Fruit fly (Drosophila melanogaster): ENCODE results near the gene CecA2.

The CecA2 gene

dm6 chr3R:30205946-30206345 lies 6.0 kb upstream of the CecA2 start (continued):
- TF ChIP-seq nau (GFP tag; optimal IDR thresholded peaks at IDR 0.05) = peak; percentile 2
- TF ChIP-seq Lhr (GFP tag; optimal IDR thresholded peaks at IDR 0.05) = no peak
- peak; percentile 90 for TF ChIP-seq E2f2 (GFP tag; IDR thresholded peaks at IDR 0.05)
- no peak for TF ChIP-seq pum (GFP tag; optimal IDR thresholded peaks at IDR 0.05)
- no peak for TF ChIP-seq ind (GFP tag; optimal IDR thresholded peaks at IDR 0.05)
- peak; percentile 73 for TF ChIP-seq cwo (GFP tag; optimal IDR thresholded peaks at IDR 0.05)
- peak; percentile 12 for TF ChIP-seq sens (GFP tag)
- TF ChIP-seq MESR4 (GFP tag; optimal IDR thresholded peaks at IDR 0.05) = no peak
- peak in 1 of 2 experiments; percentile 61 for TF ChIP-seq eve (GFP tag; optimal IDR thresholded peaks at IDR 0.05)
- no peak for TF ChIP-seq cato (GFP tag; optimal IDR thresholded peaks at IDR 0.05; ENCODE audit: borderline replicate concordance)
- TF ChIP-seq sisA (GFP tag; IDR thresholded peaks at IDR 0.05) = no peak
- TF ChIP-seq Mrtf (GFP tag; IDR thresholded peaks at IDR 0.05) = no peak
- TF ChIP-seq CG6765 (GFP tag; optimal IDR thresholded peaks at IDR 0.05) = no peak
- peak; percentile 5; the same call in 1 of the 2 replicates for TF ChIP-seq CG13287 (GFP tag; IDR thresholded peaks at IDR 0.05; ENCODE audit: partially characterized antibody)
- no peak for TF ChIP-seq Hand (GFP tag; optimal IDR thresholded peaks at IDR 0.05)
- no peak for TF ChIP-seq CHES-1-like (GFP tag; optimal IDR thresholded peaks at IDR 0.05)
- no peak for TF ChIP-seq CG16813 (GFP tag; IDR thresholded peaks at IDR 0.05; ENCODE audit: partially characterized antibody)
- no peak for TF ChIP-seq CG6175 (GFP tag; IDR thresholded peaks at IDR 0.05)
- no peak for TF ChIP-seq CG4360 (GFP tag; IDR thresholded peaks at IDR 0.05)
- TF ChIP-seq CG17361 (GFP tag; IDR thresholded peaks at IDR 0.05) = no peak
- TF ChIP-seq D (optimal IDR thresholded peaks at IDR 0.05) = no peak
- TF ChIP-seq D (GFP tag; optimal IDR thresholded peaks at IDR 0.05) = no peak
- TF ChIP-seq Hr51 (GFP tag; optimal IDR thresholded peaks at IDR 0.05) = peak in 1 of 2 experiments; percentile 54
- no peak for TF ChIP-seq Aef1 (GFP tag; IDR thresholded peaks at IDR 0.05)
- no peak for TF ChIP-seq ase (GFP tag; IDR thresholded peaks at IDR 0.05)
- peak; percentile 13 for TF ChIP-seq sug (tag; optimal IDR thresholded peaks at IDR 0.05)
- no peak for TF ChIP-seq CG17912 (GFP tag; optimal IDR thresholded peaks at IDR 0.05)
- no peak for TF ChIP-seq her (GFP tag; optimal IDR thresholded peaks at IDR 0.05)
- TF ChIP-seq YL-1 (GFP tag; optimal IDR thresholded peaks at IDR 0.05) = no peak
- peak; percentile 19 for TF ChIP-seq pzg (GFP tag; optimal IDR thresholded peaks at IDR 0.05)
- no peak for TF ChIP-seq CG34422 (GFP tag; IDR thresholded peaks at IDR 0.05)
- no peak for TF ChIP-seq CoRest (tag; optimal IDR thresholded peaks at IDR 0.05)
- peak; percentile 35; the same call in 1 of the 2 replicates for TF ChIP-seq vvl (GFP tag; IDR thresholded peaks at IDR 0.05)
- TF ChIP-seq CG3065 (GFP tag; optimal IDR thresholded peaks at IDR 0.05) = no peak
- TF ChIP-seq vfl (GFP tag; optimal IDR thresholded peaks at IDR 0.05) = no peak
- no peak for TF ChIP-seq sna (GFP tag; IDR thresholded peaks at IDR 0.05; ENCODE audit: partially characterized antibody)
- no peak for TF ChIP-seq Sin3A (optimal IDR thresholded peaks at IDR 0.05)
- peak; percentile 72 for TF ChIP-seq CG11504 (tag; optimal IDR thresholded peaks at IDR 0.05)
- TF ChIP-seq NFAT (GFP tag; IDR thresholded peaks at IDR 0.05) = no peak
- peak; percentile 18 for TF ChIP-seq Nf-YC (tag; optimal IDR thresholded peaks at IDR 0.05)
- TF ChIP-seq CkIIα-i1 (GFP tag; IDR thresholded peaks at IDR 0.05) = no peak
- TF ChIP-seq Oaz (GFP tag; IDR thresholded peaks at IDR 0.05) = no peak
- peak; percentile 18; the same call in 1 of the 3 replicates for TF ChIP-seq ci (GFP tag; IDR thresholded peaks at IDR 0.05)
- TF ChIP-seq chinmo (GFP tag; IDR thresholded peaks at IDR 0.05; ENCODE audit: partially characterized antibody) = peak; percentile 29; the same call in 1 of the 4 replicates
- TF ChIP-seq CG34376 (GFP tag; optimal IDR thresholded peaks at IDR 0.05) = no peak
- no peak for TF ChIP-seq CG43689 (GFP tag; IDR thresholded peaks at IDR 0.05)
- TF ChIP-seq NC2β (GFP tag; optimal IDR thresholded peaks at IDR 0.05) = no peak
- TF ChIP-seq tio (GFP tag; optimal IDR thresholded peaks at IDR 0.05) = no peak
- no peak for TF ChIP-seq Blimp-1 (GFP tag; optimal IDR thresholded peaks at IDR 0.05)
- TF ChIP-seq CG8290 (GFP tag; optimal IDR thresholded peaks at IDR 0.05) = no peak
- peak in 1 of 2 experiments; percentile 11 for TF ChIP-seq CG8290 (tag; optimal IDR thresholded peaks at IDR 0.05)
- TF ChIP-seq D19B (GFP tag; optimal IDR thresholded peaks at IDR 0.05) = no peak

Measured in whole organism, embryonic.